Fruit fly (Drosophila melanogaster) whole organism, prepupa: ENCODE measurements around the gene CG10761.
A peak's percentile ranks its signal among the peaks of the same experiment; 100 is the strongest.

Experiments
- Blimp-1 ChIP-seq: fragments of 200-800 bp; sonication (Bioruptor generic); optimal IDR thresholded peaks from 3 replicates; lab custom pipeline; 2017; ENCODE audit warnings: missing biosample characterization, missing genetic modification characterization, mild to moderate bottlenecking, moderate library complexity, missing genetic modification reagents
- CG10631 ChIP-seq: fragments of 200-800 bp; sonication (Bioruptor generic); optimal IDR thresholded peaks from 2 replicates; lab custom pipeline; 2016; ENCODE audit warnings: missing biosample characterization, missing genetic modification characterization
- CG10669 ChIP-seq: fragments of 200-800 bp; sonication (Bioruptor generic); optimal IDR thresholded peaks from 3 replicates; lab custom pipeline; 2018; ENCODE audit warnings: missing biosample characterization, mild to moderate bottlenecking, missing genetic modification characterization, moderate library complexity
- CG11294 ChIP-seq: fragments of 200-800 bp; sonication (Bioruptor generic); IDR thresholded peaks from 2 replicates; pipeline ENCODE4 v1.3.6; 2022; ENCODE audit warnings: missing biosample characterization, missing genetic modification characterization
- CG11902 ChIP-seq: fragments of 200-800 bp; sonication (Bioruptor generic); optimal IDR thresholded peaks from 3 replicates; lab custom pipeline; 2016; ENCODE audit warnings: missing biosample characterization, missing genetic modification characterization
- CG15336 ChIP-seq: fragments of 200-800 bp; sonication (Bioruptor generic); IDR thresholded peaks from 2 replicates; pipeline ENCODE4 v1.3.6; 2022; ENCODE audit warnings: missing biosample characterization, missing genetic modification characterization
- CG1621 ChIP-seq: fragments of 200-800 bp; sonication (Bioruptor generic); optimal IDR thresholded peaks from 3 replicates; lab custom pipeline; 2018; ENCODE audit warnings: missing biosample characterization, mild to moderate bottlenecking, missing genetic modification characterization
- CG16779 ChIP-seq: fragments of 200-800 bp; sonication (Bioruptor generic); optimal IDR thresholded peaks from 3 replicates; lab custom pipeline; 2017; ENCODE audit warnings: missing biosample characterization, mild to moderate bottlenecking, missing genetic modification characterization
- CG31627 ChIP-seq: fragments of 200-800 bp; sonication (Bioruptor generic); optimal IDR thresholded peaks from 3 replicates; lab custom pipeline; 2016; ENCODE audit warnings: missing biosample characterization, missing genetic modification characterization
- CG34406 ChIP-seq: fragments of 200-800 bp; sonication (Bioruptor generic); optimal IDR thresholded peaks from 3 replicates; lab custom pipeline; 2016; ENCODE audit warnings: missing biosample characterization, missing genetic modification characterization
- CG3919 ChIP-seq: fragments of 200-800 bp; sonication (Bioruptor generic); optimal IDR thresholded peaks from 3 replicates; lab custom pipeline; 2016; ENCODE audit warnings: missing biosample characterization, missing genetic modification characterization
- CG4318 ChIP-seq: fragments of 200-800 bp; sonication (Bioruptor generic); optimal IDR thresholded peaks from 3 replicates; lab custom pipeline; 2017; ENCODE audit warnings: missing biosample characterization, mild to moderate bottlenecking, missing genetic modification characterization
- CG6163 ChIP-seq: fragments of 200-800 bp; sonication (Bioruptor generic); IDR thresholded peaks from 3 replicates; pipeline ENCODE4 v1.3.6; 2022; ENCODE audit warnings: missing biosample characterization, missing genetic modification characterization
- CG6792 ChIP-seq: fragments of 200-800 bp; sonication (Bioruptor generic); optimal IDR thresholded peaks from 3 replicates; lab custom pipeline; 2016; ENCODE audit warnings: missing biosample characterization, missing genetic modification characterization
- CG6808 ChIP-seq: fragments of 200-800 bp; sonication (Bioruptor generic); optimal IDR thresholded peaks from 3 replicates; lab custom pipeline; 2017; ENCODE audit warnings: missing biosample characterization, missing genetic modification characterization, mild to moderate bottlenecking, moderate library complexity, missing genetic modification reagents
- CG6854 ChIP-seq: fragments of 200-800 bp; sonication (Bioruptor generic); optimal IDR thresholded peaks from 2 replicates; lab custom pipeline; 2017; ENCODE audit warnings: missing biosample characterization, mild to moderate bottlenecking, missing genetic modification characterization
- CG8119 ChIP-seq: fragments of 200-800 bp; sonication (Bioruptor generic); IDR thresholded peaks from 3 replicates; pipeline ENCODE4 v1.3.6; 2022; ENCODE audit warnings: missing biosample characterization, missing genetic modification characterization
- CG8319 ChIP-seq: fragments of 200-800 bp; sonication (Bioruptor generic); optimal IDR thresholded peaks from 3 replicates; lab custom pipeline; 2016; ENCODE audit warnings: missing biosample characterization, missing genetic modification characterization
- CG8632 ChIP-seq: fragments of 200-800 bp; sonication (Bioruptor generic); optimal IDR thresholded peaks from 3 replicates; lab custom pipeline; 2016; ENCODE audit warnings: missing biosample characterization, missing genetic modification characterization
- Eip78C ChIP-seq: fragments of 200-800 bp; sonication (Bioruptor generic); peaks from one replicate; lab custom pipeline; 2016; ENCODE audit warnings: missing biosample characterization, missing genetic modification characterization
- Eip93F ChIP-seq: fragments of 200-800 bp; sonication (Bioruptor generic); optimal IDR thresholded peaks from 2 replicates; lab custom pipeline; 2016; ENCODE audit warnings: missing biosample characterization, mild to moderate bottlenecking, missing genetic modification characterization
- Ets96B ChIP-seq: fragments of 200-800 bp; optimal IDR thresholded peaks from 2 replicates; lab custom pipeline; 2019; ENCODE audit warnings: missing biosample characterization, mild to moderate bottlenecking, missing genetic modification characterization, moderate library complexity
- Gug ChIP-seq: fragments of 200-800 bp; sonication (Bioruptor generic); IDR thresholded peaks from 2 replicates; pipeline ENCODE4 v1.3.6; 2022; ENCODE audit warnings: missing biosample characterization, missing genetic modification characterization
- Hr38 ChIP-seq: sonication (Bioruptor generic); optimal IDR thresholded peaks from 2 replicates; lab custom pipeline; 2016; ENCODE audit warnings: missing biosample characterization, missing genetic modification characterization
- Hr39 ChIP-seq: fragments of 200-800 bp; sonication (Bioruptor generic); optimal IDR thresholded peaks from 2 replicates; lab custom pipeline; 2016; ENCODE audit warnings: missing biosample characterization, missing genetic modification characterization
- Lpt ChIP-seq: fragments of 200-800 bp; sonication (Bioruptor generic); optimal IDR thresholded peaks from 3 replicates; lab custom pipeline; 2016; ENCODE audit warnings: missing biosample characterization, missing genetic modification characterization
- Met ChIP-seq: fragments of 200-800 bp; sonication (Bioruptor generic); optimal IDR thresholded peaks from 3 replicates; lab custom pipeline; 2016; ENCODE audit warnings: missing biosample characterization, missing genetic modification characterization
- OdsH ChIP-seq: fragments of 200-800 bp; sonication (Bioruptor generic); optimal IDR thresholded peaks from 3 replicates; lab custom pipeline; 2016; ENCODE audit warnings: missing biosample characterization, missing genetic modification characterization
- Smox ChIP-seq: fragments of 200-800 bp; sonication (Bioruptor generic); optimal IDR thresholded peaks from 3 replicates; lab custom pipeline; 2016; ENCODE audit warnings: missing biosample characterization, missing genetic modification characterization
- Sox102F ChIP-seq: fragments of 200-800 bp; sonication (Bioruptor generic); optimal IDR thresholded peaks from 2 replicates; lab custom pipeline; 2016; ENCODE audit warnings: missing biosample characterization, mild to moderate bottlenecking, missing genetic modification characterization
- Sox14 ChIP-seq: fragments of 200-800 bp; sonication (Bioruptor generic); optimal IDR thresholded peaks from 3 replicates; lab custom pipeline; 2016; ENCODE audit warnings: missing biosample characterization, missing genetic modification characterization
- acj6 ChIP-seq: fragments of 200-800 bp; sonication (Bioruptor generic); optimal IDR thresholded peaks from 3 replicates; lab custom pipeline; 2016; ENCODE audit warnings: missing biosample characterization, missing genetic modification characterization
- cyc ChIP-seq: fragments of 200-800 bp; sonication (Bioruptor generic); optimal IDR thresholded peaks from 3 replicates; lab custom pipeline; 2016; ENCODE audit warnings: missing biosample characterization, missing genetic modification characterization
- dsx ChIP-seq: fragments of 200-800 bp; optimal IDR thresholded peaks from 3 replicates; lab custom pipeline; 2019; ENCODE audit warnings: missing biosample characterization, mild to moderate bottlenecking, missing genetic modification characterization, moderate library complexity; ENCODE audit not compliant: poor library complexity, severe bottlenecking
- eg ChIP-seq: fragments of 200-800 bp; sonication (Bioruptor generic); IDR thresholded peaks from 3 replicates; pipeline ENCODE4 v1.3.6; 2022; ENCODE audit warnings: missing biosample characterization, missing genetic modification characterization
- esn ChIP-seq: fragments of 200-800 bp; sonication (Bioruptor generic); optimal IDR thresholded peaks from 2 replicates; lab custom pipeline; 2016; ENCODE audit warnings: missing biosample characterization, mild to moderate bottlenecking, missing genetic modification characterization, moderate library complexity
- fkh ChIP-seq: fragments of 200-800 bp; sonication (Bioruptor generic); optimal IDR thresholded peaks from 3 replicates; lab custom pipeline; 2017; ENCODE audit warnings: missing biosample characterization, mild to moderate bottlenecking, missing genetic modification characterization, moderate library complexity
- lz ChIP-seq: fragments of 200-800 bp; sonication (Bioruptor generic); optimal IDR thresholded peaks from 3 replicates; lab custom pipeline; 2016; ENCODE audit warnings: missing biosample characterization, missing genetic modification characterization
- net ChIP-seq: fragments of 200-800 bp; sonication (Bioruptor generic); optimal IDR thresholded peaks from 3 replicates; lab custom pipeline; 2016; ENCODE audit warnings: missing biosample characterization, missing genetic modification characterization
- pdm3 ChIP-seq: fragments of 200-800 bp; sonication (Bioruptor generic); optimal IDR thresholded peaks from 3 replicates; lab custom pipeline; 2016; ENCODE audit warnings: missing biosample characterization, missing genetic modification characterization
- spab ChIP-seq: fragments of 200-800 bp; sonication (Bioruptor generic); optimal IDR thresholded peaks from 2 replicates; lab custom pipeline; 2017; ENCODE audit warnings: missing biosample characterization, mild to moderate bottlenecking, missing genetic modification characterization, missing genetic modification reagents
- topi ChIP-seq: fragments of 200-800 bp; sonication (Bioruptor generic); optimal IDR thresholded peaks from 3 replicates; lab custom pipeline; 2016; ENCODE audit warnings: missing biosample characterization, missing genetic modification characterization
- vri ChIP-seq: fragments of 200-800 bp; sonication (Bioruptor generic); optimal IDR thresholded peaks from 3 replicates; lab custom pipeline; 2016; ENCODE audit warnings: missing biosample characterization, mild to moderate bottlenecking, missing genetic modification characterization

Gene CG10761

DNA sequence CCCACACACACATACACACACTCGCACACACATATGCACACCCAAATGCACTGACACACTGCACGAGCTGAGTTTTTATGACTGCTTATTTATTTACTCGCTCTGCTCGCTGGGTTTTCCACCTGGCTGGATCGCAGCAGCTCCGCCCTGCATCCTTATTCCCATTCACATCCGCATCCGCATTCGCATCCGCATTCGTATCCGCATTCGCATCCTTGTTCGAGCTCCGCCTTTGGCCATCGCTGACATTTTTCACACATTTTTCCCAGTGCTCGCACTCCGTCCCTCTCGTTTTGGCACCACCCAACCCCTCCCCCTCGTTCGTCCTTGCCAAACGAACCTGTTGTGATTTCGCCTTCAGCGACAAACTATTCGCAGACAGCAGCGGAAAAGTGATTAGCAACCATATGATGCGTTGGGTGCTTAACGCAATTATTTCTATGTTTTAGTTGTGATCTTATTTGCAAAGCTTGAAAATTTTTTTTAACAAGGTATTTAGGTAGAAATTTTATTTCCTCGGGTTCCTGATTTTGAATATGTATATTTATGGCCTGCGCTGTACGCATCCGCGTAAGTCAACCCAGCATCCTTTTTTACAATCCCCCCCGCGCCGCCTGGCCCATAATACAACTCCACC lies 48.6 kb upstream of the CG10761 start (continued):
- peak; percentile 51 for TF ChIP-seq lz
- peak; percentile 84 for TF ChIP-seq CG10669
- TF ChIP-seq Eip93F (GFP tag; lab: Kevin White, UChicago) = no peak
- peak; percentile 83 for TF ChIP-seq Ets96B (tag; lab: Kevin White, UChicago)
- peak; percentile 81 for TF ChIP-seq dsx (GFP tag; lab: Kevin White, UChicago)
- peak; percentile 59 for TF ChIP-seq CG11294 (GFP tag; lab: Robert Waterston, UW)
- TF ChIP-seq eg (GFP tag; lab: Robert Waterston, UW) = peak; percentile 65; the same call in 2 of the 3 replicates
- TF ChIP-seq Hr39 (GFP tag; lab: Kevin White, UChicago) = peak; percentile 51
- TF ChIP-seq spab = peak; percentile 72
- TF ChIP-seq Met (GFP tag; lab: Kevin White, UChicago) = peak; percentile 57
- peak; percentile 65 for TF ChIP-seq acj6 (GFP tag; lab: Kevin White, UChicago)
- peak; percentile 64 for TF ChIP-seq CG6792 (GFP tag; lab: Kevin White, UChicago)
- peak; percentile 39 for TF ChIP-seq CG8319
- TF ChIP-seq cyc (GFP tag; lab: Kevin White, UChicago) = peak; percentile 56
- peak; percentile 70 for TF ChIP-seq Sox14 (GFP tag; lab: Kevin White, UChicago)
- peak; percentile 43 for TF ChIP-seq CG31627 (GFP tag; lab: Kevin White, UChicago)
- TF ChIP-seq Lpt (GFP tag; lab: Kevin White, UChicago) = peak; percentile 58
- peak; percentile 74 for TF ChIP-seq CG10631 (GFP tag; lab: Kevin White, UChicago)
- TF ChIP-seq Sox102F (GFP tag; lab: Kevin White, UChicago) = peak; percentile 27

DNA sequence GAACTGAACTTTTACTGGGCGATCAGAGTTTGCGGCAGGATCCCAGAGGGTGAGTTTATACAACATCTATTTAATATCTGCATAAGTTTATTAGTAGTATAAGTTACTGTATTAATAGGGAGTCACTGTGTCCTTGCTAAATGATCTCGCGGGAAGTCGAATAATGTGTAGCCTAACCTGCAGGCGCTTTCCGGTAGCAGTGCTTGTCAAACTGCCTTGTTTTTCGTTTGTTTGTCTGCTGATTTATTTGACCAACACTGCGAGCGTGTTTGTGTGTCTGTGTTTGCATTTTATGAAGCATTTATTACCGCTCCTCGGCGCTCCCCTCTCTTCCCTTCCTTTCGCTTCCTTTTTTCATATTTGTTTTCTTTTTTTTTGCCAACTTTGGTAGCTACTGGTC lies 48.0 kb upstream of the CG10761 start:
- TF ChIP-seq Eip78C (peak; percentile 9), fkh (peak; percentile 23), topi (GFP tag; lab: Kevin White, UChicago) (no peak), Hr39 (GFP tag; lab: Kevin White, UChicago) (no peak), CG6163 (peak; percentile 7; the same call in 1 of the 3 replicates), CG3919 (GFP tag; lab: Kevin White, UChicago) (no peak), dsx (GFP tag; lab: Kevin White, UChicago) (no peak), vri (GFP tag; lab: Kevin White, UChicago) (no peak), CG11294 (GFP tag; lab: Robert Waterston, UW) (no peak), cyc (GFP tag; lab: Kevin White, UChicago) (no peak), CG6792 (GFP tag; lab: Kevin White, UChicago) (no peak)

DNA sequence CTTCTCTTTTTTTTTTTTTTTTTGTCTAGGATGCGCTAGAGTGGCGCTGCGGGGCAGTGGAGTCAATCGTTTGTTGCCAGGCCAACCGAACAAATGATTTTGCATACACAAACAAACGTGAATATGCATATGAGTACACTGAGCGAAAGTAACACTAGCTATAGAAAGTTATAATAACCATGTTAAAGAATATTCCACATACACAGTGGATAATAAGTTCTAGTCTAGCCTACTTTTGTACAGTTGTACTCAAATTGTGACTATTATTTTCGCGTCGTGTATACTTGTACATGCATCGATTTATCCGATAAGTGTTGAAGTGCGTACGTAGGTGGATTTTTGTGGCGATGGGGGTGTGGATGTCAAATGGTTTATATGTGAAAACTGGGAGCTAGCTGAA lies 44.5 kb upstream of the CG10761 start:
- no peak for TF ChIP-seq Blimp-1
- TF ChIP-seq Lpt (GFP tag; lab: Kevin White, UChicago) = no peak
- peak; percentile 6 for TF ChIP-seq CG4318
- TF ChIP-seq Smox (GFP tag; lab: Kevin White, UChicago) = no peak
- TF ChIP-seq esn (GFP tag; lab: Kevin White, UChicago) = no peak
- TF ChIP-seq CG8119 (GFP tag; lab: Robert Waterston, UW) = peak; percentile 46; the same call in 2 of the 3 replicates
- no peak for TF ChIP-seq CG6808 (GFP tag; lab: Kevin White, UChicago)
- peak; percentile 25 for TF ChIP-seq CG8632 (GFP tag; lab: Kevin White, UChicago)
- peak; percentile 31 for TF ChIP-seq acj6 (GFP tag; lab: Kevin White, UChicago)
- peak; percentile 16 for TF ChIP-seq net (GFP tag; lab: Kevin White, UChicago)
- no peak for TF ChIP-seq CG11902
- 0 out of 3 replicates have a peak, but pooled peaks have one; percentile 46 for TF ChIP-seq CG6163
- TF ChIP-seq lz = no peak
- no peak for TF ChIP-seq vri (GFP tag; lab: Kevin White, UChicago)
- no peak for TF ChIP-seq CG11294 (GFP tag; lab: Robert Waterston, UW)
- no peak for TF ChIP-seq CG16779 (tag; lab: Kevin White, UChicago)
- TF ChIP-seq topi (GFP tag; lab: Kevin White, UChicago) = no peak
- TF ChIP-seq CG6854 = no peak
- TF ChIP-seq CG1621 (tag; lab: Kevin White, UChicago) = no peak
- TF ChIP-seq cyc (GFP tag; lab: Kevin White, UChicago) = no peak
- TF ChIP-seq CG6792 (GFP tag; lab: Kevin White, UChicago) = peak; percentile 2
- TF ChIP-seq dsx (GFP tag; lab: Kevin White, UChicago) = no peak
- no peak for TF ChIP-seq Hr38 (GFP tag; lab: Kevin White, UChicago)
- peak; percentile 11 for TF ChIP-seq Sox14 (GFP tag; lab: Kevin White, UChicago)
- peak; percentile 41; the same call in 1 of the 2 replicates for TF ChIP-seq Gug (GFP tag; lab: Robert Waterston, UW)
- TF ChIP-seq CG15336 (GFP tag; lab: Robert Waterston, UW) = peak; percentile 56
- TF ChIP-seq OdsH (GFP tag; lab: Kevin White, UChicago) = peak; percentile 19
- no peak for TF ChIP-seq spab
- peak; percentile 13 for TF ChIP-seq pdm3
- no peak for TF ChIP-seq CG34406 (GFP tag; lab: Kevin White, UChicago)
- no peak for TF ChIP-seq CG8319
- TF ChIP-seq CG10631 (GFP tag; lab: Kevin White, UChicago) = peak; percentile 42
- peak; percentile 57; the same call in 1 of the 3 replicates for TF ChIP-seq eg (GFP tag; lab: Robert Waterston, UW)
- peak; percentile 74 for TF ChIP-seq Eip78C
